Worm (Caenorhabditis elegans) whole organism, early embryonic: Measurements from ENCODE around the gene C06H2.2.

ENCODE experiments used
- B0310.2 ChIP-seq: sonication (generic microtip); optimal IDR thresholded peaks from 2 replicates; lab custom pipeline; 2016; ENCODE audit warnings: mild to moderate bottlenecking, missing genetic modification characterization, missing compliant biosample characterization
- F13C5.2 ChIP-seq: sonication (generic microtip); optimal IDR thresholded peaks from 2 replicates; lab custom pipeline; 2017; ENCODE audit warnings: mild to moderate bottlenecking, missing genetic modification characterization, inconsistent platforms, missing compliant biosample characterization
- aly-1 ChIP-seq: sonication (generic microtip); optimal IDR thresholded peaks from 2 replicates; lab custom pipeline; 2016; ENCODE audit warnings: missing genetic modification characterization, missing compliant biosample characterization
- ama-1 ChIP-seq: fragments of 150-350 bp; optimal IDR thresholded peaks from 2 replicates; lab custom pipeline; 2014
- ceh-13 ChIP-seq: fragments of 200-800 bp; sonication (Bioruptor generic); optimal IDR thresholded peaks from 2 replicates; lab custom pipeline; 2018; ENCODE audit warnings: mild to moderate bottlenecking, missing genetic modification characterization, missing compliant biosample characterization
- ceh-36 ChIP-seq: sonication (generic microtip); optimal IDR thresholded peaks from 2 replicates; lab custom pipeline; 2016; ENCODE audit warnings: missing genetic modification characterization, inconsistent platforms, missing compliant biosample characterization
- ets-7 ChIP-seq: sonication (generic microtip); optimal IDR thresholded peaks from 2 replicates; lab custom pipeline; 2016; ENCODE audit warnings: missing genotype, missing genetic modification characterization, missing compliant biosample characterization
- flt-1 ChIP-seq: fragments of 200-800 bp; sonication (Bioruptor generic); IDR thresholded peaks from 2 replicates; pipeline ENCODE4 v1.3.6; 2022; ENCODE audit warnings: missing genetic modification characterization, missing compliant biosample characterization
- hmbx-1 ChIP-seq: sonication (generic microtip); optimal IDR thresholded peaks from 2 replicates; lab custom pipeline; 2016; ENCODE audit warnings: mild to moderate bottlenecking, missing genetic modification characterization, missing compliant biosample characterization
- hmg-4 ChIP-seq: fragments of 200-800 bp; sonication (Bioruptor generic); optimal IDR thresholded peaks from 2 replicates; lab custom pipeline; 2018; ENCODE audit warnings: mild to moderate bottlenecking, missing genetic modification characterization, missing compliant biosample characterization
- hnd-1 ChIP-seq: sonication (generic microtip); optimal IDR thresholded peaks from 2 replicates; lab custom pipeline; 2016; ENCODE audit warnings: missing genetic modification characterization, missing compliant biosample characterization
- pes-1 ChIP-seq: fragments of 200-800 bp; sonication (Bioruptor generic); IDR thresholded peaks from 2 replicates; pipeline ENCODE4 v1.3.6; 2022; ENCODE audit warnings: missing genetic modification reagents, missing genetic modification characterization, missing compliant biosample characterization
- scrt-1 ChIP-seq: fragments of 200-800 bp; sonication (Bioruptor generic); IDR thresholded peaks from 2 replicates; pipeline ENCODE4 v1.3.6; 2022; ENCODE audit warnings: missing genetic modification characterization, missing compliant biosample characterization
- sea-1 ChIP-seq: fragments of 200-800 bp; sonication (Bioruptor generic); conservative IDR thresholded peaks from 2 replicates; pipeline ENCODE4 v1.3.6; 2022; ENCODE audit warnings: missing genetic modification characterization, missing compliant biosample characterization
- tbx-11 ChIP-seq: fragments of 200-800 bp; sonication (Bioruptor generic); IDR thresholded peaks from 2 replicates; pipeline ENCODE4 v1.3.6; 2022; ENCODE audit warnings: missing genetic modification characterization, missing compliant biosample characterization
- tbx-37 ChIP-seq: fragments of 200-800 bp; sonication (Bioruptor generic); conservative IDR thresholded peaks from 2 replicates; pipeline ENCODE4 v1.3.6; 2022; ENCODE audit warnings: missing genetic modification reagents, missing genetic modification characterization, missing compliant biosample characterization
- tra-4 ChIP-seq: sonication (generic microtip); optimal IDR thresholded peaks from 2 replicates; lab custom pipeline; 2017; ENCODE audit warnings: missing genetic modification characterization, missing compliant biosample characterization

Gene C06H2.2

DNA sequence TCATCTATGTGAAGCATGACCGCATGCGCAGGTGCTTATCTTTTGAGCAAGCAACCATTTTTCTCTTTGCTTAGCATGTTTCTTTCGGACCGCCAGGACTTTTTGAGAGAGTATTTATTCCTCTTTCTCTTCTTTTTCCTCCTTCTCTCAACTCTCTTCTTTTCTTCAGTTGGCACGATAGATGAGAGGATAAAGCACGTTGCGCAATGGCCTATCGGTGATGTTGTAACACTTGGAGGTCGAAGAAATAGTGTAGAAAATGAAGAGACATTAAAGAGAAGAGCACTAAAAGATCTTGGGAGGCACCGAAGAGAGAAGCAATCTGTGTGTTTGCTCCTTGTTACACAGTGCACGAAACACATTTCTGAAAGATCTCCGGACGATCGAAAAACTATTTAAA lies 41.3 kb upstream of the C06H2.2 start:
- TF ChIP-seq F13C5.2 (tag; lab: Kevin White, UChicago) (peak; percentile 35), ceh-36 (no peak), pes-1 (GFP tag; lab: Robert Waterston, UW) (no peak), ets-7 (tag; lab: Kevin White, UChicago) (no peak), aly-1 (tag; lab: Kevin White, UChicago) (no peak), ceh-13 (GFP tag; lab: Kevin White, UChicago) (no peak), hmbx-1 (tag; lab: Kevin White, UChicago) (no peak), hnd-1 (tag; lab: Kevin White, UChicago) (no peak), ama-1 (lab: Kevin White, UChicago) (no peak), tbx-11 (GFP tag; lab: Robert Waterston, UW) (no peak), B0310.2 (no peak), scrt-1 (GFP tag; lab: Robert Waterston, UW) (no peak), hmg-4 (GFP tag; lab: Kevin White, UChicago) (peak; percentile 22), tra-4 (tag; lab: Kevin White, UChicago) (no peak), tbx-37 (no peak), flt-1 (GFP tag; lab: Robert Waterston, UW) (no peak)

DNA sequence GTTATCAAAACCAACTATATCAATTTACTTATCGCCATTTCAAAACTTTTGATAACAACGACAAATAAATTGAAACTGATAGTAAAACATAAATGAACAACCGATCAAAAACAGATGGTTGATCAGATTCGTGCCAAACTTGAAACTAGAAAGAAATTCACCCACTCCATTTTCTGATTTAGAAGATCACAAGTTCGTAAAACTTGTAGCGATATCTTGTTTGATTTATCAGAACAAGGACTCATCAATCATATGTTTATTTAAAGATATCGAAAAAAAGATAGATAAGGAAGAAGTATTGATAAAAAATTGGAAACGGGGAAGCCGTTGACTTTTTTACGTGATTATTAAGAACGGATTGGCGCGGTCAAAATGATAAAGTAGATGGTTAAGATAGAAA lies 37.9 kb upstream of the C06H2.2 start:
- TF ChIP-seq tra-4 (tag; lab: Kevin White, UChicago), result no peak
- no peak for TF ChIP-seq ceh-36
- no peak for TF ChIP-seq flt-1 (GFP tag; lab: Robert Waterston, UW)
- no peak for TF ChIP-seq tbx-11 (GFP tag; lab: Robert Waterston, UW)
- TF ChIP-seq ceh-13 (GFP tag; lab: Kevin White, UChicago), result no peak
- no peak for TF ChIP-seq hmbx-1 (tag; lab: Kevin White, UChicago)
- no peak for TF ChIP-seq aly-1 (tag; lab: Kevin White, UChicago)
- no peak for TF ChIP-seq scrt-1 (GFP tag; lab: Robert Waterston, UW)
- no peak for TF ChIP-seq B0310.2
- no peak for TF ChIP-seq pes-1 (GFP tag; lab: Robert Waterston, UW)
- TF ChIP-seq hmg-4 (GFP tag; lab: Kevin White, UChicago), result no peak
- no peak for TF ChIP-seq ets-7 (tag; lab: Kevin White, UChicago)
- TF ChIP-seq F13C5.2 (tag; lab: Kevin White, UChicago), result no peak
- no peak for TF ChIP-seq tbx-37
- no peak for TF ChIP-seq ama-1 (lab: Kevin White, UChicago)
- no peak for TF ChIP-seq hnd-1 (tag; lab: Kevin White, UChicago)
- TF ChIP-seq sea-1 (GFP tag; lab: Robert Waterston, UW), result no peak

ce11 chrV:11087519-11087998 lies 37.5 kb upstream of the C06H2.2 start, which contains the start of gene Y42A5A.1:
Gene Y42A5A.1, plus strand, starts transcription at chrV:11087948.
- TF ChIP-seq hmbx-1 (tag; lab: Kevin White, UChicago), result no peak
- TF ChIP-seq ceh-36, result no peak
- TF ChIP-seq sea-1 (GFP tag; lab: Robert Waterston, UW), result no peak
- no peak for TF ChIP-seq B0310.2
- no peak for TF ChIP-seq ama-1 (lab: Kevin White, UChicago)
- TF ChIP-seq pes-1 (GFP tag; lab: Robert Waterston, UW), result no peak
- no peak for TF ChIP-seq scrt-1 (GFP tag; lab: Robert Waterston, UW)
- TF ChIP-seq hmg-4 (GFP tag; lab: Kevin White, UChicago), result no peak
- no peak for TF ChIP-seq F13C5.2 (tag; lab: Kevin White, UChicago)
- TF ChIP-seq tbx-11 (GFP tag; lab: Robert Waterston, UW), result no peak
- no peak for TF ChIP-seq ceh-13 (GFP tag; lab: Kevin White, UChicago)
- TF ChIP-seq aly-1 (tag; lab: Kevin White, UChicago), result no peak
- TF ChIP-seq flt-1 (GFP tag; lab: Robert Waterston, UW), result no peak
- no peak for TF ChIP-seq tra-4 (tag; lab: Kevin White, UChicago)
- no peak for TF ChIP-seq hnd-1 (tag; lab: Kevin White, UChicago)
- no peak for TF ChIP-seq ets-7 (tag; lab: Kevin White, UChicago)
- no peak for TF ChIP-seq tbx-37

DNA sequence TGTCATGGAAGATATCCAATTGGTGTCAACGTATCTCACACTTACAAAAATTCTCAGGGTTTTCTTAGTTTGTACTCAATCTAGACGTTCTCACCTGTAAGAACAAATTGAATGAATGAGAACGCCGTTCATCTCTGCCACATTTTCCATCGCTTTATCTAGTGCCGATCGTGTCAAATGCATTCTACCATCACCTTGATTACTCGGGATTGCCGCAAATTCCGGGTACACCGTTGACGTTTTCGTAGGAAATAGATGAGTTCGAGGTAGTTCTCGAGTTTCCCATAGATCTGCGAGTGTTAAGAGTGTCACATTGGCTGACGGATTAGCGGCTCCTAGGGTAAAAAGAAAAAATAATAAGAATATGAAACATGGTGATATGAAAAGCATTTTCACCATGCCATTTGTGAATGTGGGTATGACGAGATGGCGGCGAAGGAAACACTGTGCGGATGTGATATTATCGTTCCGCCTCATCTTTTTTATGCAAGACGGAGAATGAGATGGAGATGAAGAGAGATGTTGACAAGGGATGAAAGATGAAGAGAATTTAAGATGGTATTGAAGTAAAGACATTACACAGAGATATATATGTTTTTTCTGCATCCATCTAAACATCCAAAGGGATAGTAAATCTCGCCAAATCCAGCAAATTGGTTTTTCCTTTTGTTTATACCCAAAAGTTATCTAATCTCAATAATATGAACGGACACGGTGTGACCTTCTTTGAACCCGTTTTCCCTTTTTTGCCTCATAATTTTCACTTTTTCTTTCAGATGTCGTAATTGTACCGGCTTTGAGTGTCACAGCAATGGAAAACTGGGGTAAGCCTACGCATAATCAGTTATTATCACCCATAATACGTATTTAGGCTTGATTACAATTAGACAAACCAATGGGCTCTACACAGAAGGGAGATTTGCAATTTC lies 31.6 kb upstream of the C06H2.2 start, which contains the start of gene lact-8:
Gene lact-8 (minus strand): TSS at position 445 of the 929 bp plus-strand sequence.
- no peak for TF ChIP-seq hnd-1 (tag; lab: Kevin White, UChicago)
- TF ChIP-seq tbx-37, result no peak
- TF ChIP-seq scrt-1 (GFP tag; lab: Robert Waterston, UW), result no peak
- no peak for TF ChIP-seq aly-1 (tag; lab: Kevin White, UChicago)
- no peak for TF ChIP-seq B0310.2

- no peak for TF ChIP-seq B0310.2
- no peak for TF ChIP-seq tbx-37
- TF ChIP-seq tra-4 (tag; lab: Kevin White, UChicago), result no peak
- no peak for TF ChIP-seq hmbx-1 (tag; lab: Kevin White, UChicago)
- no peak for TF ChIP-seq hnd-1 (tag; lab: Kevin White, UChicago)
- TF ChIP-seq tbx-11 (GFP tag; lab: Robert Waterston, UW), result no peak
- TF ChIP-seq pes-1 (GFP tag; lab: Robert Waterston, UW), result no peak
- TF ChIP-seq F13C5.2 (tag; lab: Kevin White, UChicago), result no peak
- no peak for TF ChIP-seq sea-1 (GFP tag; lab: Robert Waterston, UW)
- TF ChIP-seq aly-1 (tag; lab: Kevin White, UChicago), result no peak
- TF ChIP-seq scrt-1 (GFP tag; lab: Robert Waterston, UW), result no peak
- no peak for TF ChIP-seq ama-1 (lab: Kevin White, UChicago)
Observed at ce11 chrV:11094698-11095097, 30.3 kb upstream of the C06H2.2 start.

ce11 chrV:11095873-11096272 lies 29.1 kb upstream of the C06H2.2 start, which contains the start of gene Y42A5A.3:
Gene Y42A5A.3, minus strand, starts transcription at chrV:11095973.
- TF ChIP-seq flt-1 (GFP tag; lab: Robert Waterston, UW) (no peak), tbx-11 (GFP tag; lab: Robert Waterston, UW) (no peak), sea-1 (GFP tag; lab: Robert Waterston, UW) (no peak), tbx-37 (no peak)
